Worm (Caenorhabditis elegans): Measurements from ENCODE around the gene lec-4.

DNA sequence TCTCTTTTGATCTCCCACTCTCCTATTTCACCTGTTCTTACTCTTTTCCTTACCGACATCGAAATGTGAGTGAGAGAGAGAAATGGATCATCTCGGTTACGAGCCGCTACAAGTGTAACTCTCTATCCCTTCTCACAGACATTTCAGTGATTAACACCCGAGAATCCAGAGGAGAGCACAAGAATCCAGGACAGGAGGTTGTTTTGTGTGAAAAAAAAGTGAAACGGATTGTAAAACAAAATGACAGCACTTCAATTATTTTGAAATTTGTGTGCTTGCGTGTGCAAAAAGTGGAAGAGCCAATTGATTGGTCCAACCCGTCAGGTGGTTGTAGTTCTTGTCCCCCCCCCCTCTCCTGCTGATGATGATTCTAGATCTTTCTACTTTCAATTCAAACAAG, 9.7 kb upstream of the lec-4 start:
- TF ChIP-seq ceh-34 (tag; optimal IDR thresholded peaks at IDR 0.05), result no peak
- no peak for TF ChIP-seq npax-4 (tag; optimal IDR thresholded peaks at IDR 0.05)
- no peak for TF ChIP-seq ceh-19 (GFP tag; optimal IDR thresholded peaks at IDR 0.05)
- no peak for TF ChIP-seq pax-1 (tag; optimal IDR thresholded peaks at IDR 0.05)
